Fruit fly (Drosophila melanogaster) whole organism, embryonic: ENCODE measurements around the gene Sar1.

Experiments used
- BEAF-32 ChIP-seq: fragments of 200-800 bp; sonication (Bioruptor generic); optimal IDR thresholded peaks from 3 replicates; lab custom pipeline; 2017; ENCODE audit warnings: missing biosample characterization, missing genetic modification characterization, mild to moderate bottlenecking, moderate library complexity, missing genetic modification reagents
- Bgb ChIP-seq: fragments of 200-800 bp; sonication (Bioruptor generic); IDR thresholded peaks from 2 replicates; pipeline ENCODE4 v1.3.6; 2022; ENCODE audit warnings: missing biosample characterization, missing genetic modification characterization; ENCODE audit not compliant: partially characterized antibody
- CG10209 ChIP-seq: fragments of 200-800 bp; sonication (Bioruptor generic); optimal IDR thresholded peaks from 3 replicates; lab custom pipeline; 2017; ENCODE audit warnings: missing biosample characterization, mild to moderate bottlenecking, missing genetic modification characterization, missing genetic modification reagents
- CG10543 ChIP-seq: fragments of 200-800 bp; sonication (Bioruptor generic); optimal IDR thresholded peaks from 3 replicates; lab custom pipeline; 2017; ENCODE audit warnings: missing biosample characterization, mild to moderate bottlenecking, missing genetic modification characterization, moderate library complexity
- CG11247 ChIP-seq: fragments of 200-800 bp; sonication (Bioruptor generic); IDR thresholded peaks from 2 replicates; pipeline ENCODE4 v1.3.6; 2022; ENCODE audit warnings: missing biosample characterization, missing genetic modification characterization
- CG1529 ChIP-seq: fragments of 200-800 bp; sonication (Bioruptor generic); optimal IDR thresholded peaks from 3 replicates; lab custom pipeline; 2018; ENCODE audit warnings: missing biosample characterization, missing genetic modification characterization
- CG2116 ChIP-seq: fragments of 200-800 bp; sonication (Bioruptor generic); optimal IDR thresholded peaks from 3 replicates; lab custom pipeline; 2018; ENCODE audit warnings: missing biosample characterization, mild to moderate bottlenecking, missing genetic modification characterization
- CG3407 ChIP-seq: fragments of 200-800 bp; sonication (Bioruptor generic); optimal IDR thresholded peaks from 2 replicates; lab custom pipeline; 2018; ENCODE audit warnings: missing biosample characterization, mild to moderate bottlenecking, missing genetic modification characterization
- CG3838 ChIP-seq: fragments of 200-800 bp; sonication (Bioruptor generic); optimal IDR thresholded peaks from 3 replicates; lab custom pipeline; 2016; ENCODE audit warnings: missing biosample characterization, missing genetic modification characterization
- CG4282 ChIP-seq: fragments of 200-800 bp; sonication (Bioruptor generic); optimal IDR thresholded peaks from 2 replicates; lab custom pipeline; 2016; ENCODE audit warnings: missing biosample characterization, missing genetic modification characterization
- CG4328 ChIP-seq: fragments of 200-800 bp; sonication (Bioruptor generic); optimal IDR thresholded peaks from 3 replicates; lab custom pipeline; 2017; ENCODE audit warnings: missing biosample characterization, missing genetic modification reagents, missing genetic modification characterization
- CG4820 ChIP-seq: fragments of 200-800 bp; sonication (Bioruptor generic); optimal IDR thresholded peaks from 3 replicates; lab custom pipeline; 2016; ENCODE audit warnings: missing biosample characterization, missing genetic modification characterization
- CG6254 ChIP-seq: fragments of 200-800 bp; sonication (Bioruptor generic); optimal IDR thresholded peaks from 3 replicates; lab custom pipeline; 2017; ENCODE audit warnings: mild to moderate bottlenecking, missing biosample characterization, missing genetic modification reagents, missing genetic modification characterization
- CG6654 ChIP-seq: fragments of 200-800 bp; sonication (Bioruptor generic); optimal IDR thresholded peaks from 2 replicates; lab custom pipeline; 2017; ENCODE audit warnings: missing biosample characterization, mild to moderate bottlenecking, missing genetic modification characterization
- CG6791 ChIP-seq: fragments of 200-800 bp; sonication (Bioruptor generic); IDR thresholded peaks from 3 replicates; pipeline ENCODE4 v1.3.6; 2022; ENCODE audit warnings: missing biosample characterization, missing genetic modification characterization; ENCODE audit not compliant: partially characterized antibody
- CG8359 ChIP-seq: fragments of 200-800 bp; sonication (Bioruptor generic); optimal IDR thresholded peaks from 2 replicates; lab custom pipeline; 2017; ENCODE audit warnings: missing biosample characterization, mild to moderate bottlenecking, missing genetic modification characterization, borderline replicate concordance
- CG8388 ChIP-seq: fragments of 200-800 bp; sonication (Bioruptor generic); optimal IDR thresholded peaks from 2 replicates; lab custom pipeline; 2019; ENCODE audit warnings: missing biosample characterization, mild to moderate bottlenecking, missing genetic modification characterization, moderate library complexity
- CG9727 ChIP-seq: fragments of 200-800 bp; sonication (Bioruptor generic); optimal IDR thresholded peaks from 3 replicates; lab custom pipeline; 2017; ENCODE audit warnings: missing biosample characterization, mild to moderate bottlenecking, missing genetic modification characterization
- CG9797 ChIP-seq: fragments of 200-800 bp; sonication (Bioruptor generic); optimal IDR thresholded peaks from 3 replicates; lab custom pipeline; 2018; ENCODE audit warnings: missing biosample characterization, mild to moderate bottlenecking, missing genetic modification characterization
- D19A ChIP-seq: fragments of 200-800 bp; optimal IDR thresholded peaks from 3 replicates; lab custom pipeline; 2019; ENCODE audit warnings: missing biosample characterization, mild to moderate bottlenecking, missing genetic modification characterization, moderate library complexity
- Doc3 ChIP-seq: fragments of 200-800 bp; sonication (Bioruptor generic); IDR thresholded peaks from 3 replicates; pipeline ENCODE4 v1.3.6; 2022; ENCODE audit warnings: missing biosample characterization, missing genetic modification characterization; ENCODE audit not compliant: partially characterized antibody
- HLH54F ChIP-seq: fragments of 200-800 bp; sonication (Bioruptor generic); optimal IDR thresholded peaks from 3 replicates; lab custom pipeline; 2016; ENCODE audit warnings: missing biosample characterization, missing genetic modification characterization
- Hand ChIP-seq: fragments of 200-800 bp; sonication (Bioruptor generic); optimal IDR thresholded peaks from 2 replicates; lab custom pipeline; 2017; ENCODE audit warnings: mild to moderate bottlenecking, missing biosample characterization, missing genetic modification reagents, missing genetic modification characterization
- Mes4 ChIP-seq: fragments of 200-800 bp; sonication (Bioruptor generic); optimal IDR thresholded peaks from 2 replicates; lab custom pipeline; 2016; ENCODE audit warnings: missing biosample characterization, missing genetic modification characterization
- Nf-YB ChIP-seq: fragments of 200-800 bp; sonication (Bioruptor generic); optimal IDR thresholded peaks from 3 replicates; lab custom pipeline; 2019; ENCODE audit warnings: missing biosample characterization, mild to moderate bottlenecking, missing genetic modification characterization, moderate library complexity
- Nf-YC ChIP-seq: fragments of 200-800 bp; optimal IDR thresholded peaks from 3 replicates; lab custom pipeline; 2019; ENCODE audit warnings: missing biosample characterization, mild to moderate bottlenecking, missing genetic modification characterization, moderate library complexity
- Pdp1 ChIP-seq, 2 experiments: fragments of 200-800 bp; sonication (Bioruptor generic); optimal IDR thresholded peaks; 3 replicates each; lab custom pipeline; 2016; ENCODE audit warnings: missing biosample characterization in 2 of 2, missing genetic modification characterization in 2 of 2, mild to moderate bottlenecking in 1 of 2, moderate library complexity in 1 of 2
- Ravus ChIP-seq: fragments of 200-800 bp; sonication (Bioruptor generic); IDR thresholded peaks from 2 replicates; pipeline ENCODE4 v1.3.6; 2022; ENCODE audit warnings: missing biosample characterization, missing genetic modification characterization
- ac ChIP-seq: fragments of 200-800 bp; sonication (Bioruptor generic); optimal IDR thresholded peaks from 3 replicates; lab custom pipeline; 2017; ENCODE audit warnings: missing biosample characterization, mild to moderate bottlenecking, missing genetic modification characterization
- al ChIP-seq: fragments of 200-800 bp; sonication (Bioruptor generic); IDR thresholded peaks from 2 replicates; pipeline ENCODE4 v1.3.6; 2022; ENCODE audit warnings: missing biosample characterization, missing genetic modification characterization
- crp ChIP-seq, 2 experiments: fragments of 200-800 bp; sonication (Bioruptor generic); optimal IDR thresholded peaks; 2 replicates in 1 of 2; 3 replicates in 1 of 2; lab custom pipeline; 2017; ENCODE audit warnings: missing biosample characterization in 2 of 2, missing genetic modification characterization in 2 of 2, mild to moderate bottlenecking in 1 of 2, moderate library complexity in 1 of 2
- dmrt99B ChIP-seq: fragments of 200-800 bp; sonication (Bioruptor generic); optimal IDR thresholded peaks from 2 replicates; lab custom pipeline; 2018; ENCODE audit warnings: missing biosample characterization, mild to moderate bottlenecking, missing genetic modification characterization, moderate library complexity
- fd3F ChIP-seq: fragments of 200-800 bp; sonication (Bioruptor generic); optimal IDR thresholded peaks from 2 replicates; lab custom pipeline; 2018; ENCODE audit warnings: missing biosample characterization, mild to moderate bottlenecking, missing genetic modification characterization, moderate library complexity
- fru ChIP-seq: fragments of >200 bp; optimal IDR thresholded peaks from 2 replicates; lab custom pipeline; 2017
- h ChIP-seq: fragments of >200 bp; optimal IDR thresholded peaks from 2 replicates; lab custom pipeline; 2017
- ind ChIP-seq: fragments of 200-800 bp; sonication (Bioruptor generic); optimal IDR thresholded peaks from 3 replicates; lab custom pipeline; 2016; ENCODE audit warnings: missing biosample characterization, missing genetic modification characterization
- inv ChIP-seq: fragments of 200-800 bp; sonication (Bioruptor generic); IDR thresholded peaks from 2 replicates; pipeline ENCODE4 v1.3.6; 2022; ENCODE audit warnings: missing biosample characterization, missing genetic modification characterization; ENCODE audit not compliant: partially characterized antibody
- nom ChIP-seq: fragments of 200-800 bp; sonication (Bioruptor generic); optimal IDR thresholded peaks from 2 replicates; lab custom pipeline; 2017; ENCODE audit warnings: missing biosample characterization, missing genetic modification characterization, mild to moderate bottlenecking, moderate library complexity, missing genetic modification reagents
- oc ChIP-seq: fragments of 200-800 bp; sonication (Bioruptor generic); optimal IDR thresholded peaks from 2 replicates; lab custom pipeline; 2018; ENCODE audit warnings: missing biosample characterization, mild to moderate bottlenecking, missing genetic modification characterization, moderate library complexity
- onecut ChIP-seq: fragments of 200-800 bp; sonication (Bioruptor generic); IDR thresholded peaks from 2 replicates; pipeline ENCODE4 v1.3.6; 2022; ENCODE audit warnings: missing biosample characterization, missing genetic modification characterization
- sd ChIP-seq: fragments of 200-800 bp; sonication (Bioruptor generic); optimal IDR thresholded peaks from 3 replicates; lab custom pipeline; 2018; ENCODE audit warnings: missing biosample characterization, mild to moderate bottlenecking, missing genetic modification characterization, moderate library complexity
- slou ChIP-seq: fragments of 200-800 bp; sonication (Bioruptor generic); optimal IDR thresholded peaks from 3 replicates; lab custom pipeline; 2016; ENCODE audit warnings: missing biosample characterization, missing genetic modification characterization
- sna ChIP-seq: fragments of 200-800 bp; sonication (Bioruptor generic); IDR thresholded peaks from 2 replicates; pipeline ENCODE4 v1.3.6; 2022; ENCODE audit warnings: missing biosample characterization, missing genetic modification characterization; ENCODE audit not compliant: partially characterized antibody
- sr ChIP-seq: fragments of 200-800 bp; sonication (Bioruptor generic); IDR thresholded peaks from 3 replicates; pipeline ENCODE4 v1.3.6; 2022; ENCODE audit warnings: missing biosample characterization, missing genetic modification characterization
- stwl ChIP-seq: fragments of 200-800 bp; sonication (Bioruptor generic); optimal IDR thresholded peaks from 3 replicates; lab custom pipeline; 2018; ENCODE audit warnings: missing biosample characterization, mild to moderate bottlenecking, missing genetic modification characterization, moderate library complexity
- tx ChIP-seq: fragments of 200-800 bp; sonication (Bioruptor generic); optimal IDR thresholded peaks from 2 replicates; lab custom pipeline; 2016; ENCODE audit warnings: missing biosample characterization, missing genetic modification characterization
- unc-4 ChIP-seq: fragments of 200-800 bp; sonication (Bioruptor generic); IDR thresholded peaks from 2 replicates; pipeline ENCODE4 v1.3.6; 2022; ENCODE audit warnings: missing biosample characterization, missing genetic modification characterization; ENCODE audit not compliant: partially characterized antibody
- unpg ChIP-seq: fragments of 200-800 bp; sonication (Bioruptor generic); optimal IDR thresholded peaks from 3 replicates; lab custom pipeline; 2018; ENCODE audit warnings: missing biosample characterization, mild to moderate bottlenecking, missing genetic modification characterization, moderate library complexity
- vnd ChIP-seq: fragments of 200-800 bp; sonication (Bioruptor generic); IDR thresholded peaks from 3 replicates; pipeline ENCODE4 v1.3.6; 2022; ENCODE audit warnings: missing biosample characterization, missing genetic modification characterization; ENCODE audit not compliant: partially characterized antibody

Sar1 gene

dm6 chr3R:22358810-22359209 lies 2.3 kb downstream of the Sar1 start (continued):
- TF ChIP-seq ac (GFP tag; lab: Kevin White, UChicago) (peak; percentile 57), onecut (GFP tag; lab: Robert Waterston, UW) (peak; percentile 38), Mes4 (peak; percentile 62), BEAF-32 (GFP tag; lab: Kevin White, UChicago) (no peak), nom (peak; percentile 44), CG3407 (peak; percentile 83), dmrt99B (peak; percentile 62), CG9727 (GFP tag; lab: Kevin White, UChicago) (peak; percentile 81), Doc3 (GFP tag; lab: Robert Waterston, UW) (no peak), stwl (tag; lab: Kevin White, UChicago) (peak; percentile 23), CG6654 (GFP tag; lab: Kevin White, UChicago) (no peak), D19A (tag; lab: Kevin White, UChicago) (peak; percentile 60), Ravus (no peak; the same call in 1 of the 2 replicates), crp (GFP tag; optimal IDR thresholded peaks at IDR 0.05; lab: Kevin White, UChicago) (peak in 1 of 2 experiments; percentile 18), CG4820 (GFP tag; lab: Kevin White, UChicago) (peak; percentile 79), CG10209 (GFP tag; lab: Kevin White, UChicago) (peak; percentile 81), Pdp1 (GFP tag; optimal IDR thresholded peaks at IDR 0.05; lab: Kevin White, UChicago) (peak in 1 of 2 experiments; percentile 57), Bgb (GFP tag; lab: Robert Waterston, UW) (no peak), Hand (GFP tag; lab: Kevin White, UChicago) (no peak), Nf-YC (tag; lab: Kevin White, UChicago) (no peak), sna (GFP tag; lab: Robert Waterston, UW) (no peak), unpg (GFP tag; lab: Kevin White, UChicago) (peak; percentile 69), CG8388 (peak; percentile 37), CG4282 (GFP tag; lab: Kevin White, UChicago) (no peak), CG3838 (GFP tag; lab: Kevin White, UChicago) (peak; percentile 53), CG8359 (peak; percentile 61), CG10543 (GFP tag; lab: Kevin White, UChicago) (no peak), fd3F (GFP tag; lab: Kevin White, UChicago) (peak; percentile 2), CG6254 (GFP tag; lab: Kevin White, UChicago) (peak; percentile 83), CG4328 (GFP tag; lab: Kevin White, UChicago) (peak; percentile 58), sd (tag; lab: Kevin White, UChicago) (peak; percentile 20), sr (GFP tag; lab: Robert Waterston, UW) (peak; percentile 22; the same call in 1 of the 3 replicates), HLH54F (GFP tag; lab: Kevin White, UChicago) (peak; percentile 9), CG11247 (GFP tag; lab: Robert Waterston, UW) (peak; percentile 77), h (lab: Kevin White, UChicago) (no peak), inv (GFP tag; lab: Robert Waterston, UW) (no peak), al (GFP tag; lab: Robert Waterston, UW) (peak; percentile 37; the same call in 1 of the 2 replicates), ind (GFP tag; lab: Kevin White, UChicago) (peak; percentile 47), tx (GFP tag; lab: Kevin White, UChicago) (no peak), fru (lab: Kevin White, UChicago) (no peak), CG1529 (GFP tag; lab: Kevin White, UChicago) (peak; percentile 81), slou (GFP tag; lab: Kevin White, UChicago) (no peak), CG6791 (GFP tag; lab: Robert Waterston, UW) (no peak), Nf-YB (peak; percentile 59), vnd (GFP tag; lab: Robert Waterston, UW) (no peak), CG9797 (GFP tag; lab: Kevin White, UChicago) (no peak), CG2116 (peak; percentile 46), unc-4 (GFP tag; lab: Robert Waterston, UW) (no peak), oc (tag; lab: Kevin White, UChicago) (peak; percentile 86)
